Fruit fly (Drosophila melanogaster): ENCODE results near the gene Smyd5.

- TF ChIP-seq usp (GFP tag; optimal IDR thresholded peaks at IDR 0.05), result no peak
- TF ChIP-seq Hr83 (GFP tag; optimal IDR thresholded peaks at IDR 0.05; ENCODE audit: poor library complexity, severe bottlenecking), result no peak
- TF ChIP-seq sage (GFP tag; optimal IDR thresholded peaks at IDR 0.05), result no peak
- TF ChIP-seq Abd-B (GFP tag; optimal IDR thresholded peaks at IDR 0.05), result no peak
- TF ChIP-seq Hr78 (GFP tag; optimal IDR thresholded peaks at IDR 0.05), result no peak
Measured at dm6 chr3R:21193742-21194141, 24.8 kb downstream of the Smyd5 start.
